Worm (Caenorhabditis elegans) whole organism, mixed stage, embryonic: ENCODE data around the gene srbc-71.

ENCODE experiments used
- M03D4.4 ChIP-seq: sonication (generic microtip); optimal IDR thresholded peaks from 2 replicates; lab custom pipeline; 2017; ENCODE audit warnings: mild to moderate bottlenecking, missing genetic modification characterization, missing compliant biosample characterization
- bed-3 ChIP-seq: fragments of 200-800 bp; sonication (Bioruptor generic); optimal IDR thresholded peaks from 3 replicates; lab custom pipeline; 2018; ENCODE audit warnings: mild to moderate bottlenecking, missing genetic modification characterization, moderate library complexity, missing compliant biosample characterization
- blmp-1 ChIP-seq: fragments of 150-350 bp; optimal IDR thresholded peaks from 2 replicates; lab custom pipeline; 2014; ENCODE audit warnings: missing biosample characterization, missing genetic modification characterization
- ceh-39 ChIP-seq: fragments of 150-350 bp; optimal IDR thresholded peaks from 2 replicates; lab custom pipeline; 2014; ENCODE audit warnings: missing biosample characterization, missing genetic modification characterization
- ceh-43 ChIP-seq: fragments of 200-800 bp; sonication (Bioruptor generic); optimal IDR thresholded peaks from 2 replicates; lab custom pipeline; 2018; ENCODE audit warnings: mild to moderate bottlenecking, missing genetic modification characterization, moderate library complexity, missing compliant biosample characterization
- ceh-83 ChIP-seq: fragments of 200-800 bp; sonication (Bioruptor generic); optimal IDR thresholded peaks from 2 replicates; lab custom pipeline; 2018; ENCODE audit warnings: mild to moderate bottlenecking, missing genetic modification characterization, missing compliant biosample characterization
- ces-1 ChIP-seq: fragments of 150-350 bp; optimal IDR thresholded peaks from 2 replicates; lab custom pipeline; 2014; ENCODE audit warnings: missing biosample characterization, missing genetic modification reagents, missing genetic modification characterization
- cnd-1 ChIP-seq: fragments of 200-800 bp; sonication (Bioruptor generic); optimal IDR thresholded peaks from 2 replicates; lab custom pipeline; 2018; ENCODE audit warnings: mild to moderate bottlenecking, missing genetic modification characterization, missing compliant biosample characterization
- drap-1 ChIP-seq: fragments of 200-800 bp; sonication (Bioruptor generic); optimal IDR thresholded peaks from 3 replicates; lab custom pipeline; 2018; ENCODE audit warnings: mild to moderate bottlenecking, missing genetic modification characterization, missing compliant biosample characterization
- elt-1 ChIP-seq: sonication (generic microtip); optimal IDR thresholded peaks from 2 replicates; lab custom pipeline; 2017; ENCODE audit warnings: missing genetic modification characterization, mild to moderate bottlenecking, missing compliant biosample characterization, antibody characterized with exemption, moderate library complexity, borderline replicate concordance; ENCODE audit not compliant: insufficient read depth
- elt-3 ChIP-seq: fragments of 150-350 bp; optimal IDR thresholded peaks from 2 replicates; lab custom pipeline; 2014; ENCODE audit warnings: missing biosample characterization, missing genetic modification characterization
- flh-1 ChIP-seq: fragments of 200-800 bp; sonication (Bioruptor generic); optimal IDR thresholded peaks from 2 replicates; lab custom pipeline; 2018; ENCODE audit warnings: mild to moderate bottlenecking, missing genetic modification characterization, moderate library complexity, missing compliant biosample characterization
- hlh-1 ChIP-seq: fragments of 150-350 bp; optimal IDR thresholded peaks from 2 replicates; lab custom pipeline; 2014; ENCODE audit warnings: missing biosample characterization, missing genetic modification reagents, missing genetic modification characterization
- lin-32 ChIP-seq: fragments of 200-800 bp; sonication (Bioruptor generic); optimal IDR thresholded peaks from 2 replicates; lab custom pipeline; 2018; ENCODE audit warnings: mild to moderate bottlenecking, missing genetic modification characterization, missing compliant biosample characterization
- lsy-2 ChIP-seq: fragments of 150-350 bp; optimal IDR thresholded peaks from 2 replicates; lab custom pipeline; 2014; ENCODE audit warnings: missing biosample characterization, missing genetic modification characterization
- mab-5 ChIP-seq: fragments of 150-350 bp; optimal IDR thresholded peaks from 2 replicates; lab custom pipeline; 2014; ENCODE audit warnings: missing biosample characterization, missing genetic modification characterization
- mep-1 ChIP-seq: fragments of 150-350 bp; optimal IDR thresholded peaks from 2 replicates; lab custom pipeline; 2017; ENCODE audit warnings: missing biosample characterization, missing genetic modification reagents, missing genetic modification characterization, inconsistent platforms
- mls-2 ChIP-seq: sonication (generic microtip); optimal IDR thresholded peaks from 2 replicates; lab custom pipeline; 2016; ENCODE audit warnings: mild to moderate bottlenecking, missing genetic modification characterization, moderate library complexity, missing compliant biosample characterization
- nhr-12 ChIP-seq: fragments of 150-350 bp; optimal IDR thresholded peaks from 2 replicates; lab custom pipeline; 2014; ENCODE audit warnings: missing biosample characterization, missing genetic modification characterization
- nhr-2 ChIP-seq: fragments of 150-350 bp; optimal IDR thresholded peaks from 2 replicates; lab custom pipeline; 2014; ENCODE audit warnings: missing biosample characterization, missing genetic modification characterization
- nhr-237 ChIP-seq: fragments of 150-350 bp; optimal IDR thresholded peaks from 2 replicates; lab custom pipeline; 2014; ENCODE audit warnings: missing biosample characterization, missing genetic modification characterization
- nhr-28 ChIP-seq: fragments of 150-350 bp; optimal IDR thresholded peaks from 2 replicates; lab custom pipeline; 2014; ENCODE audit warnings: missing biosample characterization, missing genetic modification characterization
- nhr-76 ChIP-seq: sonication (generic microtip); optimal IDR thresholded peaks from 2 replicates; lab custom pipeline; 2017; ENCODE audit warnings: missing biosample characterization, missing genetic modification characterization
- pha-4 ChIP-seq: fragments of 150-350 bp; optimal IDR thresholded peaks from 2 replicates; lab custom pipeline; 2018; ENCODE audit warnings: missing biosample characterization, missing genetic modification reagents, missing genetic modification characterization
- sem-2 ChIP-seq: fragments of 200-800 bp; sonication (Bioruptor generic); optimal IDR thresholded peaks from 2 replicates; lab custom pipeline; 2018; ENCODE audit warnings: mild to moderate bottlenecking, missing genetic modification characterization, missing compliant biosample characterization
- snpc-4 ChIP-seq: fragments of 150-350 bp; optimal IDR thresholded peaks from 2 replicates; lab custom pipeline; 2014; ENCODE audit warnings: missing biosample characterization, missing genetic modification characterization
- sptf-1 ChIP-seq: sonication (generic microtip); optimal IDR thresholded peaks from 2 replicates; lab custom pipeline; 2017; ENCODE audit warnings: mild to moderate bottlenecking, missing genetic modification characterization, moderate library complexity, missing compliant biosample characterization
- tbx-8 ChIP-seq: fragments of 200-800 bp; sonication (Bioruptor generic); optimal IDR thresholded peaks from 2 replicates; lab custom pipeline; 2018; ENCODE audit warnings: mild to moderate bottlenecking, missing genetic modification characterization, moderate library complexity, missing compliant biosample characterization
- unc-39 ChIP-seq: fragments of 150-350 bp; optimal IDR thresholded peaks from 2 replicates; lab custom pipeline; 2014; ENCODE audit warnings: missing biosample characterization, missing genetic modification characterization
- unc-62 ChIP-seq: fragments of 150-350 bp; optimal IDR thresholded peaks from 2 replicates; lab custom pipeline; 2014; ENCODE audit warnings: missing biosample characterization, missing genetic modification reagents, missing genetic modification characterization
- zip-8 ChIP-seq: fragments of 150-350 bp; optimal IDR thresholded peaks from 2 replicates; lab custom pipeline; 2014; ENCODE audit warnings: missing biosample characterization, missing genetic modification characterization
- ztf-11 ChIP-seq: fragments of 150-350 bp; optimal IDR thresholded peaks from 2 replicates; lab custom pipeline; 2014; ENCODE audit warnings: missing biosample characterization, missing genetic modification characterization

The srbc-71 gene

DNA sequence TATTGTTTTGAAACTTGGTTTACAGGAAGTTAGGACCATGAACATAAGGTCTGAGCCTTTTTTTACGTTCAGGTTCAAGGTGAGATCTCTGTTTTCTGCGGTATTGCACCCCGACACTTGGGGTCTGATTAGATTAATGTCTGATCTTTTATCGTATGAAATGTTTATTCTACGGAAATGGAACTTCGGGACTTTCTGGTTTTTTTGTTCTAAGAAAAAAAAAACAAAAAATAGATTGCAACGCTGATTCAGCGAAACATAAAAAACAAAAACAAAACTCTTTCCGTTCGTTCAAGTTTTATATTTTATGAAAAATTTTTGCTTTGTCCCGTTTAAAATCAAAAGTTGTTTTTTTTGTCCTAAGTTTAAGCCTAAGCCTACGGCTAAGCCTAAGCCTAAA lies 39.5 kb upstream of the srbc-71 start, which contains the start of gene F36A4.5:
Gene F36A4.5 (plus strand): TSS at position 301 of the 400 bp plus-strand sequence.
- TF ChIP-seq nhr-2 (tag; lab: Kevin White, UChicago) (no peak), drap-1 (GFP tag; lab: Kevin White, UChicago) (no peak), bed-3 (GFP tag; lab: Kevin White, UChicago) (no peak), flh-1 (no peak), pha-4 (no peak), ztf-11 (tag; lab: Kevin White, UChicago) (no peak), ceh-43 (GFP tag; lab: Kevin White, UChicago) (no peak), ceh-39 (tag; lab: Kevin White, UChicago) (no peak), nhr-12 (tag; lab: Kevin White, UChicago) (no peak), nhr-76 (tag; lab: Kevin White, UChicago) (no peak), lin-32 (GFP tag; lab: Kevin White, UChicago) (no peak)

DNA sequence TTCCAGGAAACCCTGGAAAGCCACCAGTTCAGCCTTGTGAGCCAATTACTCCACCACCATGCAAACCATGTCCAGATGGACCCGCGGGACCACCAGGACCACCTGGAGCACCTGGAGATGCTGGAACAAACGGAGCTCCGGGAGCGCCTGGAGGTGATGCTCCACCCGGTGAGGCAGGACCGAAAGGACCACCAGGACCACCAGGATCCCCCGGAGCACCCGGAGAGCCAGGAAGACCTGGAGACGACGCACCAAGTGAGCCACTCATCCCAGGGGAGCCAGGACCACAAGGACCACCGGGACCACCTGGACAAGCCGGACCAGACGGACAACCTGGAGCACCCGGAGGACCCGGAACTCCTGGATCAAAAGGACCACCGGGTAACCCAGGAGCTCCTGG lies 38.9 kb upstream of the srbc-71 start:
- no peak for TF ChIP-seq cnd-1
- no peak for TF ChIP-seq drap-1 (GFP tag; lab: Kevin White, UChicago)
- TF ChIP-seq ces-1 (GFP tag; lab: Kevin White, UChicago): no peak
- TF ChIP-seq bed-3 (GFP tag; lab: Kevin White, UChicago): no peak
- TF ChIP-seq, all 35 proteins: peak for 0

DNA sequence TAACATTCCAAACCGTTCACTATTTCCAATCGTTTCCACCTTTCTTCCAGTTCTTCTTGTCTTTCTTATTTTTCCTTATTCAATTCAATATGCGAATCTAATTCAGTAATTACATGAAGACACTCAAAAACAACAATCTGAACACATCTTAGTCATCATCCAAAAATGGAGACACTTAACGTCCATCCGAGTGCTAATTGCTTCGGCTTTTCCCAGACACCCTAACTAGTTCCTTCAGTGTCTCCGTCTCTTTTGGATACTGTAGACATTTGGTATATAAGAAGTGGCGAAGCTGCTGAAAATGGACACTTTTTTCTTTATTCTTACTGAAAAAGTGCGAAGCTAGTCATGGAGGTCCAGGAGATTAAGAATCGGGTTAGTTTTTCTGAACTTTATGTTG lies 37.2 kb upstream of the srbc-71 start, which contains the start of gene col-33:
Gene col-33 (plus strand): TSS at position 301 of the 400 bp plus-strand sequence.
- no peak for TF ChIP-seq unc-62
- TF ChIP-seq hlh-1 (tag; lab: Kevin White, UChicago): no peak
- TF ChIP-seq ceh-83: no peak
- TF ChIP-seq nhr-237 (tag; lab: Kevin White, UChicago): no peak
- TF ChIP-seq ceh-39 (tag; lab: Kevin White, UChicago): no peak

DNA sequence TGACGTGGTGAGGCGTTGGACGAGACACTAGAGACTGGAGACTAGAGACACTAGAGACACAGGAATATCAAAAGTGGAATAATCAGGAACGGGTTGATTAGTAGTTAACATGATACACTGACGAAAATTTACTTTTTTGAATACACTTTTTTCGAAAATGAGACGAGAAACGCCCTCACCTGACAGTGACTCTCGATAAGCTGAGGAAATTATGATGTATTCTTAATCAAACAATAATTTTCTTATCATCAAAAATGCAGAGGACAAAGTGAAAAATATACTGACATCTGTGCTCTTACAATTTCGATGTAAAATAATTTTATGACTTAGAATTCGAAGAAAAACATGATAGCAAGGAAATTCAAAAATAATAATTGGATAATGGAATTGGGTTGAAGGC lies 33.7 kb upstream of the srbc-71 start:
- TF ChIP-seq nhr-12 (tag; lab: Kevin White, UChicago) (no peak), nhr-2 (tag; lab: Kevin White, UChicago) (no peak), blmp-1 (tag; lab: Kevin White, UChicago) (no peak), lin-32 (GFP tag; lab: Kevin White, UChicago) (no peak), mls-2 (tag; lab: Kevin White, UChicago) (no peak), mab-5 (tag; lab: Kevin White, UChicago) (no peak), elt-3 (tag; lab: Kevin White, UChicago) (no peak), unc-39 (tag; lab: Kevin White, UChicago) (no peak), nhr-76 (tag; lab: Kevin White, UChicago) (no peak), nhr-28 (tag; lab: Kevin White, UChicago) (no peak), elt-1 (no peak)
- TF ChIP-seq, all 35 proteins: peak for 0

DNA sequence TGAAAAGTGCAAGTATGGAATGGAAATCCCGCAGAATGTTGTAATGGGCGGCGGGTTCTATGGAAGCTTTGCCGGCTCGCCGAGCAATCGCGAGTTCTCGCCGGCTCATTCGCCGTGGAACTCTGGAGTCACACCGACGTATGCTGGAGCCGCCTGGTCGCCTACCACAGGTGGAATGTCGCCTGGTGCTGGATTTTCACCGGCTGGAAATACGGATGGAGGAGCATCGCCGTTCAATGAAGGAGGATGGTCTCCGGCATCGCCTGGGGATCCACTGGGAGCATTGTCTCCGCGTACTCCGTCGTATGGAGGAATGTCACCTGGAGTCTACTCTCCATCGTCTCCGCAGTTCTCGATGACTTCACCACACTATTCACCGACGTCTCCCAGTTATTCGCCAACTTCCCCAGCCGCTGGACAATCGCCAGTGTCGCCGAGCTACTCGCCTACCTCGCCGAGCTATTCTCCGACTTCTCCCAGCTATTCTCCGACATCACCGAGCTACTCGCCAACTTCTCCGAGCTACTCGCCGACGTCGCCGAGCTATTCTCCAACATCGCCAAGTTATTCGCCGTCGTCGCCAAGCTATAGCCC lies 29.3 kb upstream of the srbc-71 start:
- TF ChIP-seq M03D4.4 (tag; lab: Kevin White, UChicago) (no peak), sptf-1 (tag; lab: Kevin White, UChicago) (no peak), nhr-12 (tag; lab: Kevin White, UChicago) (no peak), pha-4 (no peak), lsy-2 (tag; lab: Kevin White, UChicago) (no peak), elt-3 (tag; lab: Kevin White, UChicago) (no peak), sem-2 (GFP tag; lab: Kevin White, UChicago) (no peak)

DNA sequence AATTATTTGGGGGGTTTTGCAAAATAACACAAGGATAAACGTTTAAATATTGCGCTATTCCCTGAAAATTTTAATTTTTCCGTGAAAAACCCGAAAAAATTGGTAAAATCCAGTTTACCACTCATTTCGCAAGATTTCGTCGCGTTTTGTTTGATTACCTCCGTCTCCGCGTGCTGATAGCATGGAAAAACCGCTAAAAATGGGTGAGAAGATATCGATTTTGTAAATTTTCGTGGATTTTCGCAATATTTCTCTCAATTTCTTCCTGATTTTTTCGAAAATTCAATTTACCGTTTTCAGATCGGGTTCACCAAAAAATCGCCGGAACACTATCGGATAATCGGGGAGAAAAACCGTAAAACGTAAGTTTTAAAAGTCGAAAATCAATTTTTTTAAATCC lies 22.0 kb upstream of the srbc-71 start, which contains the start of gene ama-1:
Gene ama-1 (plus strand): TSS at position 301 of the 400 bp plus-strand sequence.
- TF ChIP-seq drap-1 (GFP tag; lab: Kevin White, UChicago) (no peak), mep-1 (tag; lab: Kevin White, UChicago) (no peak), tbx-8 (GFP tag; lab: Kevin White, UChicago) (no peak), mab-5 (tag; lab: Kevin White, UChicago) (no peak), bed-3 (GFP tag; lab: Kevin White, UChicago) (no peak), mls-2 (tag; lab: Kevin White, UChicago) (no peak), M03D4.4 (tag; lab: Kevin White, UChicago) (no peak), snpc-4 (tag; lab: Kevin White, UChicago) (no peak), ceh-43 (GFP tag; lab: Kevin White, UChicago) (no peak), lin-32 (GFP tag; lab: Kevin White, UChicago) (no peak), nhr-12 (tag; lab: Kevin White, UChicago) (no peak), elt-1 (no peak), unc-62 (no peak), hlh-1 (tag; lab: Kevin White, UChicago) (no peak), flh-1 (no peak), zip-8 (tag; lab: Kevin White, UChicago) (no peak), ces-1 (GFP tag; lab: Kevin White, UChicago) (no peak), pha-4 (no peak)
